Worm (Caenorhabditis elegans): ENCODE data around the gene skn-1.

DNA sequence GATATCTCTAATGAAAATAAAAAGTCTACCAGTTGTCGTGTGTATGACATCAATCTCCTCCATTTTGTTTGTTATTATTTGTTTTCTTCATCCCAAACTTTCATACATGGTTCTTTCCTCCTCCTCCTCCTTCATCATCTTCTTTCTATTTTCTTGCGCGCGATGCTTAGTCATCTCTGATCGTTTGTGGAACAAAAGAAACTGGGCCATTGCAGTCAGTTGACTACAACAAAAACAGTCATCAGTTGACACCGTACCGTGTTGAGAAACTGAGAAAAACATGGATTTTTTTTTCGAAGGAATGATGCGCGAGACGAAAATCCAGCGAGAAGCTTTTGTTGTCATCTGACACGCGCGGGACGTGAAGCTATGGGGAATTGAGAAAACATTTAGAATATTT is 55.0 kb downstream of the skn-1 start:
- TF ChIP-seq egl-27 (tag; optimal IDR thresholded peaks at IDR 0.05) (no peak), dpl-1 (GFP tag; optimal IDR thresholded peaks at IDR 0.05) (no peak), T20F7.1 (GFP tag; optimal IDR thresholded peaks at IDR 0.05) (no peak), nhr-6 (tag; optimal IDR thresholded peaks at IDR 0.05) (peak; percentile 70), F49E8.2 (tag; optimal IDR thresholded peaks at IDR 0.05; ENCODE audit: borderline replicate concordance) (no peak), pha-4 (GFP tag; IDR thresholded peaks at IDR 0.05) (no peak; the same call in 1 of the 2 replicates), pha-4 (tag; optimal IDR thresholded peaks at IDR 0.05) (peak; percentile 30), nhr-11 (tag; optimal IDR thresholded peaks at IDR 0.05) (no peak), arid-1 (GFP tag; conservative IDR thresholded peaks at IDR 0.05) (no peak), nhr-237 (tag; optimal IDR thresholded peaks at IDR 0.05) (no peak), mep-1 (tag; optimal IDR thresholded peaks at IDR 0.05) (no peak), lin-15B (tag; optimal IDR thresholded peaks at IDR 0.05) (no peak), ceh-28 (tag; optimal IDR thresholded peaks at IDR 0.05) (no peak), daf-12 (tag; optimal IDR thresholded peaks at IDR 0.05) (no peak), ZK546.5 (tag; optimal IDR thresholded peaks at IDR 0.05) (no peak)
